Fruit fly (Drosophila melanogaster): ENCODE measurements around the gene CG10019.

The CG10019 gene

dm6 chr2L:3778157-3779060 is 48.1 kb downstream of the CG10019 start:
- TF ChIP-seq Hr96 (GFP tag; optimal IDR thresholded peaks at IDR 0.05) (peak; percentile 41), tj (GFP tag; optimal IDR thresholded peaks at IDR 0.05) (peak; percentile 43), cic (GFP tag; optimal IDR thresholded peaks at IDR 0.05) (peak; percentile 34), toe (GFP tag; optimal IDR thresholded peaks at IDR 0.05) (peak; percentile 43), pad (GFP tag; optimal IDR thresholded peaks at IDR 0.05) (no peak), CG5204 (GFP tag; optimal IDR thresholded peaks at IDR 0.05) (peak; percentile 4), Mnt (GFP tag; optimal IDR thresholded peaks at IDR 0.05) (peak; percentile 16), CG7101 (tag; optimal IDR thresholded peaks at IDR 0.05) (peak; percentile 38), CG7045 (GFP tag; optimal IDR thresholded peaks at IDR 0.05) (no peak), kay (GFP tag; ENCODE audit: borderline replicate concordance) (peak; percentile 66)

- peak; percentile 78 for TF ChIP-seq CG11617 (GFP tag; optimal IDR thresholded peaks at IDR 0.05)
- no peak for TF ChIP-seq CG1620 (GFP tag; optimal IDR thresholded peaks at IDR 0.05)
- no peak for TF ChIP-seq ovo (GFP tag; optimal IDR thresholded peaks at IDR 0.05)
- no peak for TF ChIP-seq pad (GFP tag; optimal IDR thresholded peaks at IDR 0.05)
- TF ChIP-seq kay (GFP tag; ENCODE audit: borderline replicate concordance), result peak; percentile 82
- no peak for TF ChIP-seq CG14711 (tag; optimal IDR thresholded peaks at IDR 0.05)
- TF ChIP-seq Crg-1 (GFP tag; optimal IDR thresholded peaks at IDR 0.05), result no peak
- no peak for TF ChIP-seq Mnt (GFP tag; optimal IDR thresholded peaks at IDR 0.05)
- peak; percentile 22 for TF ChIP-seq CG7045 (GFP tag; optimal IDR thresholded peaks at IDR 0.05)
- peak; percentile 36 for TF ChIP-seq CG7101 (tag; optimal IDR thresholded peaks at IDR 0.05)
- peak; percentile 80 for TF ChIP-seq CG33017 (tag; optimal IDR thresholded peaks at IDR 0.05)
- TF ChIP-seq CG12768 (GFP tag; optimal IDR thresholded peaks at IDR 0.05), result peak; percentile 39
- TF ChIP-seq Hr96 (GFP tag; optimal IDR thresholded peaks at IDR 0.05), result peak; percentile 9
- peak; percentile 9 for TF ChIP-seq CG5204 (GFP tag; optimal IDR thresholded peaks at IDR 0.05)
- TF ChIP-seq cnc (optimal IDR thresholded peaks at IDR 0.05), result no peak
- TF ChIP-seq cic (GFP tag; optimal IDR thresholded peaks at IDR 0.05), result peak; percentile 68
- TF ChIP-seq tj (GFP tag; optimal IDR thresholded peaks at IDR 0.05), result no peak
- TF ChIP-seq bab1 (GFP tag; optimal IDR thresholded peaks at IDR 0.05), result peak; percentile 3
- TF ChIP-seq Clk (GFP tag; optimal IDR thresholded peaks at IDR 0.05), result no peak
- peak; percentile 26 for TF ChIP-seq toe (GFP tag; optimal IDR thresholded peaks at IDR 0.05)
These were observed 49.0 kb downstream of the CG10019 start for dm6 chr2L:3779143-3779788.

- TF ChIP-seq cic (GFP tag; optimal IDR thresholded peaks at IDR 0.05) (no peak), CG5204 (GFP tag; optimal IDR thresholded peaks at IDR 0.05) (no peak)
These were observed 50.3 kb downstream of the CG10019 start for dm6 chr2L:3780587-3780986.

DNA sequence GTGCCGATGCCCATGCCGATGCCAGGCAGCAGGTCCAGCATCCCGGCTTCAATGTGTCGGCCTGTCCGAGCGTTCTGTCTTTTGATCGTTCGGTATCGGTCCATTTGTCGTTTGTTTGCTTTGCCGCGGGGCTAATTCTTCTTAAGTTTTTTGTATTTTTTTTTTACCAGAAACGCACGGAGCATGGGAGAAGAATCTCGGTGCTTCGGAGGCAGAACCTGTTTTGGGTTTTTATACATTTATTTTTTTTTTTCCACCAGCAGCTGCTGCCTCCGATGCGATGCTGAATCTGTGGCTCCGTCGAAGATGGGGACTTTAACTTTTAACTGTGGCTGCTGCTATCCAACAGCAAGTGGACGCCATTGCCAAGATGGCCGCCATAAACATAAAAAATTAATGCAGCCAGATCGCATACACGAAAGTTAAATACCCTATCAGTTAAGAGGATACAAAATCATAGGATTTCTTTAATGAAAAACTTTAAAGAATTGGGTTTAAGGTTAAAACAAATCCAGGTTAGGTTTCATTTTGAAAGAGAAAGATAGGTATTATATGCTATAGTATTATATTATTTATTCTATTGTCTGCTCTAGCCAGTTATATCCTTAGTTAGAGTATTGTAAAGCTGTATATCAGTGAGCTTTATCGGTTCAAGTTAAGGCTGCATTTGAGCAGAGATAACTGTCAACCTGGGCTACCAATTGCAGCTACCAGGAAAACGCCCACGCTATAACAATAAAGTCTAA is 51.0 kb downstream of the CG10019 start:
- TF ChIP-seq cnc (optimal IDR thresholded peaks at IDR 0.05), result no peak
- no peak for TF ChIP-seq Crg-1 (GFP tag; optimal IDR thresholded peaks at IDR 0.05)
- TF ChIP-seq CG5204 (GFP tag; optimal IDR thresholded peaks at IDR 0.05), result no peak
- no peak for TF ChIP-seq kay (GFP tag; ENCODE audit: borderline replicate concordance)
- no peak for TF ChIP-seq Hr96 (GFP tag; optimal IDR thresholded peaks at IDR 0.05)
- no peak for TF ChIP-seq CG12768 (GFP tag; optimal IDR thresholded peaks at IDR 0.05)
- no peak for TF ChIP-seq tj (GFP tag; optimal IDR thresholded peaks at IDR 0.05)
- TF ChIP-seq CG7045 (GFP tag; optimal IDR thresholded peaks at IDR 0.05), result no peak
- TF ChIP-seq bab1 (GFP tag; optimal IDR thresholded peaks at IDR 0.05), result no peak

DNA sequence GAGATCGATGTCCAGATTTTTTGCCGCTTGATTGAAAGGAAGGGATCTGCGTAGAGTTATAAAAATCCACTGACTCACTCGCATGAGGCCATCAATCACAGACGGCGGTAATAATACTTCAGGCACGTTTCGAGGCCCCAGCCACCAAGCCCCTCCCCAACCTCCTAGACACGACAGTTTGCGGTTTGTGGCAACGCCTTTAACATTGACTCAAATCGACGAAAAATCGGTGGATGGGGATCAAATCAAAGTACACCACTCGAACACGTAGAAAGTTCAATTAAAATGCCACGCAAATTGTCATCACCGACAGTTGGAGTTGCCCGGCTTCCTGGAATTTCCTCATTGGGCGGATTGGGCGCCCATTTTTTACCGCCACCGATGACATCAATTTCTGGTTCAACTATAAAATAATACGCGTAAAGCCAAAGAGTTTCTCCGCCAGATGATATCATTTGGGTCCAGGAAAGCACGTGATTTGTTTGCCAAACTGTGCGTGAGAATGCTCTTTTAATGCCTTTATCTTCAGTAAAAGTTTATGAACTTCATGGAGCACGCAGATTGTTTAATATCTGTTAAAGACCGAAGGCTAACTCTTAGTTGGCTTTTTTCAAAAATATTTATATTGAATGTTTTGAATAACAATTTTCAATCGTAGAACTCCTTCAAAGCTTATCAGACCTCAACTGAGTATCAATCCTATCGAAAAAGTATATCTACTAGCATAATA is 54.2 kb downstream of the CG10019 start, which contains the start of gene CG31960:
TSS of gene CG31960 (plus strand) at position 680 of the 730 bp plus-strand sequence.
- TF ChIP-seq toe (GFP tag; optimal IDR thresholded peaks at IDR 0.05) (no peak), CG12768 (GFP tag; optimal IDR thresholded peaks at IDR 0.05) (no peak), CG14711 (tag; optimal IDR thresholded peaks at IDR 0.05) (no peak), tj (GFP tag; optimal IDR thresholded peaks at IDR 0.05) (no peak), Hr96 (GFP tag; optimal IDR thresholded peaks at IDR 0.05) (no peak), kay (GFP tag; ENCODE audit: borderline replicate concordance) (no peak), Clk (GFP tag; optimal IDR thresholded peaks at IDR 0.05) (no peak), pad (GFP tag; optimal IDR thresholded peaks at IDR 0.05) (no peak), cnc (optimal IDR thresholded peaks at IDR 0.05) (no peak), CG7045 (GFP tag; optimal IDR thresholded peaks at IDR 0.05) (no peak), CG33017 (tag; optimal IDR thresholded peaks at IDR 0.05) (no peak), Mnt (GFP tag; optimal IDR thresholded peaks at IDR 0.05) (no peak), CG11617 (GFP tag; optimal IDR thresholded peaks at IDR 0.05) (no peak), cic (GFP tag; optimal IDR thresholded peaks at IDR 0.05) (no peak), ovo (GFP tag; optimal IDR thresholded peaks at IDR 0.05) (no peak), CG5204 (GFP tag; optimal IDR thresholded peaks at IDR 0.05) (no peak), CG1620 (GFP tag; optimal IDR thresholded peaks at IDR 0.05) (no peak), CG7101 (tag; optimal IDR thresholded peaks at IDR 0.05) (no peak), Crg-1 (GFP tag; optimal IDR thresholded peaks at IDR 0.05) (no peak)

All from whole organism, adult.